Fruit fly (Drosophila melanogaster) whole organism, pupa: ENCODE results near the gene CG14618.
A peak's percentile ranks its signal among the peaks of the same experiment; 100 is the strongest.

Experiments used
- CG10348 ChIP-seq: fragments of 200-800 bp; sonication (Bioruptor generic); IDR thresholded peaks from 2 replicates; pipeline ENCODE4 v1.3.6; 2022; ENCODE audit warnings: missing biosample characterization, missing genetic modification characterization
- CG12605 ChIP-seq: fragments of 200-800 bp; sonication (Bioruptor generic); IDR thresholded peaks from 2 replicates; pipeline ENCODE4 v1.3.6; 2022; ENCODE audit warnings: missing biosample characterization, missing genetic modification characterization
- CG13204 ChIP-seq: fragments of 200-800 bp; sonication (Bioruptor generic); optimal IDR thresholded peaks from 2 replicates; lab custom pipeline; 2018; ENCODE audit warnings: missing biosample characterization, mild to moderate bottlenecking, missing genetic modification characterization, moderate library complexity
- CG14655 ChIP-seq: fragments of 200-800 bp; sonication (Bioruptor generic); optimal IDR thresholded peaks from 3 replicates; lab custom pipeline; 2017; ENCODE audit warnings: mild to moderate bottlenecking, missing biosample characterization, missing genetic modification reagents, missing genetic modification characterization
- CG15710 ChIP-seq: fragments of 200-800 bp; sonication (Bioruptor generic); optimal IDR thresholded peaks from 2 replicates; lab custom pipeline; 2018; ENCODE audit warnings: missing biosample characterization, mild to moderate bottlenecking, missing genetic modification characterization, moderate library complexity
- CG17806 ChIP-seq: fragments of 200-800 bp; sonication (Bioruptor generic); optimal IDR thresholded peaks from 2 replicates; lab custom pipeline; 2018; ENCODE audit warnings: missing biosample characterization, mild to moderate bottlenecking, missing genetic modification characterization, moderate library complexity
- CG32121 ChIP-seq: fragments of 200-800 bp; sonication (Bioruptor generic); IDR thresholded peaks from 2 replicates; pipeline ENCODE4 v1.3.6; 2022; ENCODE audit warnings: missing biosample characterization, missing genetic modification characterization
- CG34367 ChIP-seq: fragments of 200-800 bp; sonication (Bioruptor generic); optimal IDR thresholded peaks from 2 replicates; lab custom pipeline; 2018; ENCODE audit warnings: missing biosample characterization, mild to moderate bottlenecking, missing genetic modification characterization
- CG4496 ChIP-seq: fragments of 200-800 bp; sonication (Bioruptor generic); IDR thresholded peaks from 3 replicates; pipeline ENCODE4 v1.3.6; 2022; ENCODE audit warnings: missing biosample characterization, missing genetic modification characterization
- CG8159 ChIP-seq: fragments of 200-800 bp; sonication (Bioruptor generic); optimal IDR thresholded peaks from 3 replicates; lab custom pipeline; 2018; ENCODE audit warnings: missing biosample characterization, mild to moderate bottlenecking, missing genetic modification characterization, moderate library complexity
- CG8301 ChIP-seq: fragments of 200-800 bp; sonication (Bioruptor generic); optimal IDR thresholded peaks from 2 replicates; lab custom pipeline; 2018; ENCODE audit warnings: missing biosample characterization, mild to moderate bottlenecking, missing genetic modification characterization
- CG9948 ChIP-seq: fragments of 200-800 bp; sonication (Bioruptor generic); optimal IDR thresholded peaks from 2 replicates; lab custom pipeline; 2018; ENCODE audit warnings: missing biosample characterization, mild to moderate bottlenecking, missing genetic modification characterization, moderate library complexity
- D1 ChIP-seq: fragments of 200-800 bp; sonication (Bioruptor generic); optimal IDR thresholded peaks from 2 replicates; lab custom pipeline; 2018; ENCODE audit warnings: missing biosample characterization, mild to moderate bottlenecking, missing genetic modification characterization, moderate library complexity
- EcR ChIP-seq: fragments of 200-800 bp; sonication (Bioruptor generic); optimal IDR thresholded peaks from 3 replicates; lab custom pipeline; 2019; ENCODE audit warnings: missing biosample characterization, missing genetic modification characterization, mild to moderate bottlenecking, moderate library complexity, missing genetic modification reagents
- Ets98B ChIP-seq: fragments of 200-800 bp; sonication (Bioruptor generic); IDR thresholded peaks from 2 replicates; pipeline ENCODE4 v1.3.6; 2022; ENCODE audit warnings: missing biosample characterization, missing genetic modification characterization
- Pif1A ChIP-seq: fragments of 200-800 bp; sonication (Bioruptor generic); optimal IDR thresholded peaks from 3 replicates; lab custom pipeline; 2016; ENCODE audit warnings: missing biosample characterization, missing genetic modification characterization
- Pif1B ChIP-seq: fragments of 200-800 bp; sonication (Bioruptor generic); optimal IDR thresholded peaks from 3 replicates; lab custom pipeline; 2016; ENCODE audit warnings: missing biosample characterization, missing genetic modification characterization
- Snoo ChIP-seq: fragments of 200-800 bp; sonication (Bioruptor generic); optimal IDR thresholded peaks from 3 replicates; lab custom pipeline; 2017; ENCODE audit warnings: missing biosample characterization, mild to moderate bottlenecking, missing genetic modification characterization, inconsistent platforms
- fd96Ca ChIP-seq: fragments of 200-800 bp; sonication (Bioruptor generic); IDR thresholded peaks from 3 replicates; pipeline ENCODE4 v1.3.6; 2022; ENCODE audit warnings: missing biosample characterization, missing genetic modification characterization
- gl ChIP-seq: fragments of 200-800 bp; sonication (Bioruptor generic); optimal IDR thresholded peaks from 2 replicates; lab custom pipeline; 2018; ENCODE audit warnings: missing biosample characterization, mild to moderate bottlenecking, missing genetic modification characterization
- rn ChIP-seq: fragments of 200-800 bp; sonication (Bioruptor generic); IDR thresholded peaks from 2 replicates; pipeline ENCODE4 v1.3.6; 2022; ENCODE audit warnings: missing biosample characterization, missing genetic modification characterization

Gene CG14618

dm6 chrX:22473520-22473919 is at the start of gene CG14618:
TSS of gene CG14618 (plus strand) at chrX:22473698.
- TF ChIP-seq fd96Ca (GFP tag; lab: Robert Waterston, UW) (no peak), rn (GFP tag; lab: Robert Waterston, UW) (no peak), Pif1A (GFP tag; lab: Kevin White, UChicago) (no peak), CG17806 (tag; lab: Kevin White, UChicago) (no peak), CG8159 (tag; lab: Kevin White, UChicago) (no peak), CG14655 (GFP tag; lab: Kevin White, UChicago) (no peak), CG13204 (no peak), D1 (tag; lab: Kevin White, UChicago) (no peak), CG32121 (GFP tag; lab: Robert Waterston, UW) (no peak), Pif1B (no peak), CG34367 (no peak), CG10348 (no peak), Ets98B (GFP tag; lab: Robert Waterston, UW) (no peak), gl (tag; lab: Kevin White, UChicago) (no peak), Snoo (tag; lab: Kevin White, UChicago) (no peak), CG9948 (no peak), EcR (no peak)

- TF ChIP-seq Pif1B, result peak; percentile 78
These were observed 40.4 kb upstream of the CG14618 start for dm6 chrX:22432929-22433605.

dm6 chrX:22443046-22443445 is 30.5 kb upstream of the CG14618 start:
- TF ChIP-seq CG15710 (tag; lab: Kevin White, UChicago) (no peak), EcR (peak; percentile 66), Snoo (tag; lab: Kevin White, UChicago) (no peak), CG12605 (GFP tag; lab: Robert Waterston, UW) (no peak), CG14655 (GFP tag; lab: Kevin White, UChicago) (no peak), CG8159 (tag; lab: Kevin White, UChicago) (no peak), CG34367 (no peak), CG9948 (no peak), rn (GFP tag; lab: Robert Waterston, UW) (no peak)

dm6 chrX:22443518-22443917 is 30.0 kb upstream of the CG14618 start:
- no peak for TF ChIP-seq rn (GFP tag; lab: Robert Waterston, UW)
- TF ChIP-seq Snoo (tag; lab: Kevin White, UChicago), result no peak
- TF ChIP-seq Pif1B, result no peak
- no peak for TF ChIP-seq CG13204
- no peak for TF ChIP-seq CG34367
- no peak for TF ChIP-seq CG8159 (tag; lab: Kevin White, UChicago)
- no peak for TF ChIP-seq CG32121 (GFP tag; lab: Robert Waterston, UW)
- no peak for TF ChIP-seq CG12605 (GFP tag; lab: Robert Waterston, UW)
- no peak for TF ChIP-seq Pif1A (GFP tag; lab: Kevin White, UChicago)
- no peak for TF ChIP-seq CG8301 (tag; lab: Kevin White, UChicago)
- no peak for TF ChIP-seq fd96Ca (GFP tag; lab: Robert Waterston, UW)
- TF ChIP-seq CG15710 (tag; lab: Kevin White, UChicago), result no peak
- no peak for TF ChIP-seq CG17806 (tag; lab: Kevin White, UChicago)
- no peak for TF ChIP-seq CG9948
- TF ChIP-seq gl (tag; lab: Kevin White, UChicago), result no peak
- no peak for TF ChIP-seq EcR
- TF ChIP-seq D1 (tag; lab: Kevin White, UChicago), result no peak
- no peak for TF ChIP-seq CG10348
- no peak for TF ChIP-seq Ets98B (GFP tag; lab: Robert Waterston, UW)

dm6 chrX:22443954-22444910 is 29.3 kb upstream of the CG14618 start, which contains the start of gene CG14621:
TSS of gene CG14621 (plus strand) at chrX:22444227.
- no peak for TF ChIP-seq gl (tag; lab: Kevin White, UChicago)
- TF ChIP-seq Pif1B, result no peak
- no peak for TF ChIP-seq CG12605 (GFP tag; lab: Robert Waterston, UW)
- no peak for TF ChIP-seq Snoo (tag; lab: Kevin White, UChicago)
- no peak for TF ChIP-seq CG14655 (GFP tag; lab: Kevin White, UChicago)
- TF ChIP-seq, all 21 proteins: peak for 0

- TF ChIP-seq Pif1B (no peak), Snoo (tag; lab: Kevin White, UChicago) (no peak), D1 (tag; lab: Kevin White, UChicago) (no peak), rn (GFP tag; lab: Robert Waterston, UW) (no peak), CG32121 (GFP tag; lab: Robert Waterston, UW) (no peak), Pif1A (GFP tag; lab: Kevin White, UChicago) (no peak), CG10348 (no peak), CG14655 (GFP tag; lab: Kevin White, UChicago) (no peak), fd96Ca (GFP tag; lab: Robert Waterston, UW) (no peak), CG8159 (tag; lab: Kevin White, UChicago) (no peak), CG9948 (no peak), CG4496 (no peak)
These were observed 24.2 kb upstream of the CG14618 start, which contains the start of the genes CG14615 and tilB for dm6 chrX:22449191-22449787. TSS of gene CG14615 (minus strand) at chrX:22449491. TSS of gene tilB (plus strand) at chrX:22449737.
